Worm (Caenorhabditis elegans) whole organism, young adult: ENCODE measurements around the gene T26A5.2.

Experiments
- T26A5.8 ChIP-seq: sonication (generic microtip); optimal IDR thresholded peaks from 2 replicates; lab custom pipeline; 2016; ENCODE audit warnings: missing genetic modification characterization, missing compliant biosample characterization
- ceh-58 ChIP-seq: fragments of 200-800 bp; sonication (Bioruptor generic); IDR thresholded peaks from 2 replicates; pipeline ENCODE4 v1.3.6; 2022; ENCODE audit warnings: missing genetic modification characterization, missing compliant biosample characterization
- ceh-91 ChIP-seq: fragments of 200-800 bp; sonication (Bioruptor generic); IDR thresholded peaks from 2 replicates; pipeline ENCODE4 v1.3.6; 2022; ENCODE audit warnings: missing genetic modification reagents, missing genetic modification characterization, missing compliant biosample characterization
- unc-62 ChIP-seq: fragments of 150-350 bp; optimal IDR thresholded peaks from 2 replicates; lab custom pipeline; 2014; ENCODE audit warnings: missing biosample characterization, missing genetic modification reagents, missing genetic modification characterization

ce11 chrIII:6442305-6443125 is 24.6 kb upstream of the T26A5.2 start, which contains the start of gene mel-32:
- TF ChIP-seq ceh-58 (GFP tag; lab: Robert Waterston, UW), result no peak
- TF ChIP-seq unc-62 (GFP tag; lab: Kevin White, UChicago), result no peak
- no peak for TF ChIP-seq T26A5.8 (tag; lab: Kevin White, UChicago)
- peak; percentile 92 for TF ChIP-seq ceh-91 (GFP tag; lab: Robert Waterston, UW)
